Worm (Caenorhabditis elegans) whole organism, L3 larva: Measurements from ENCODE around the gene K12H4.6.

Experiments
- ZK546.5 ChIP-seq: sonication (generic microtip); optimal IDR thresholded peaks from 2 replicates; lab custom pipeline; 2017; ENCODE audit warnings: missing biosample characterization, missing genetic modification characterization
- ama-1 ChIP-seq: fragments of 150-350 bp; optimal IDR thresholded peaks from 2 replicates; lab custom pipeline; 2018
- lin-15B ChIP-seq: fragments of 150-350 bp; optimal IDR thresholded peaks from 2 replicates; lab custom pipeline; 2014; ENCODE audit warnings: missing biosample characterization, missing genetic modification characterization
- nhr-76 ChIP-seq: fragments of 150-350 bp; sonication (generic microtip); optimal IDR thresholded peaks from 5 replicates; lab custom pipeline; 2014; ENCODE audit warnings: missing biosample characterization, missing genetic modification characterization

DNA sequence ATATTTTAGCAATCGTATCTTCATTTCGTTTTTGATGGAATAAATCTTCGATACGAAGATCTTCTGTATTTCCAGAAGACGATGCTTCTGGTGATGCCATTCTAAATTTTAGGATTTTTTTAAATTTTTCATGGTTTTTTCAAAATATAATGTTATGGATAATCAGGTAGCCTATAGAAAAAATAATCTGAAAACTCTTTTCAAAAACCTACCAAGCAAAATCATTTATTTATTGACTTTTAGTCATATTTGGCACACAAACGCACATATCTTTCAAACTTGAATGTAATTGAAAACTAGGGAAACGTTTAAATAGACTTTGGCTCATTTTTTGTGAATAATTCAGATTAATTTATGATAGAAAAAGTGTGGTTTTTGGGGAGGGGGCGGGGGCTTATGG, 26.2 kb downstream of the K12H4.6 start, which contains the start of gene F44B9.5:
- TF ChIP-seq ama-1 (lab: Kevin White, UChicago) (no peak), ZK546.5 (tag; lab: Kevin White, UChicago) (no peak), lin-15B (tag; lab: Kevin White, UChicago) (no peak), nhr-76 (tag; lab: Kevin White, UChicago) (no peak)
